Fruit fly (Drosophila melanogaster): ENCODE results near the gene CG8281.

dm6 chr3L:7910916-7911467, 1.3 kb upstream of the CG8281 start:
- no peak for TF ChIP-seq pan (optimal IDR thresholded peaks at IDR 0.05)
- no peak for TF ChIP-seq usp (GFP tag; optimal IDR thresholded peaks at IDR 0.05)
- TF ChIP-seq CG8478 (optimal IDR thresholded peaks at IDR 0.05) = no peak
- no peak for TF ChIP-seq psq (optimal IDR thresholded peaks at IDR 0.05)
- no peak for TF ChIP-seq EcR (GFP tag; optimal IDR thresholded peaks at IDR 0.05)
- no peak for TF ChIP-seq Dll (optimal IDR thresholded peaks at IDR 0.05)

Measured in whole organism.